Worm (Caenorhabditis elegans) whole organism, late embryonic: ENCODE data around the gene fut-4.

Source experiments
- C38D4.7 ChIP-seq: fragments of 200-800 bp; sonication (Bioruptor generic); optimal IDR thresholded peaks from 2 replicates; lab custom pipeline; 2018; ENCODE audit warnings: mild to moderate bottlenecking, missing genetic modification characterization, moderate library complexity, missing compliant biosample characterization
- K09A11.1 ChIP-seq: sonication (generic microtip); optimal IDR thresholded peaks from 2 replicates; lab custom pipeline; 2017; ENCODE audit warnings: antibody characterized with exemption, mild to moderate bottlenecking, missing genetic modification characterization, missing compliant biosample characterization; ENCODE audit not compliant: insufficient read depth
- ama-1 ChIP-seq: fragments of 150-350 bp; optimal IDR thresholded peaks from 2 replicates; lab custom pipeline; 2014
- ceh-18 ChIP-seq: sonication (generic microtip); optimal IDR thresholded peaks from 2 replicates; lab custom pipeline; 2016; ENCODE audit warnings: missing genetic modification characterization, missing compliant biosample characterization
- ceh-22 ChIP-seq: sonication (generic microtip); optimal IDR thresholded peaks from 2 replicates; lab custom pipeline; 2017; ENCODE audit warnings: missing biosample characterization, missing genetic modification characterization
- ceh-24 ChIP-seq: sonication (generic microtip); optimal IDR thresholded peaks from 2 replicates; lab custom pipeline; 2016; ENCODE audit warnings: mild to moderate bottlenecking, missing genetic modification characterization, missing compliant biosample characterization
- ceh-30 ChIP-seq: fragments of 150-350 bp; optimal IDR thresholded peaks from 2 replicates; lab custom pipeline; 2014; ENCODE audit warnings: missing biosample characterization, missing genetic modification characterization
- ceh-31 ChIP-seq: sonication (generic microtip); optimal IDR thresholded peaks from 2 replicates; lab custom pipeline; 2016; ENCODE audit warnings: missing genetic modification characterization, missing compliant biosample characterization
- ceh-34 ChIP-seq: sonication (generic microtip); optimal IDR thresholded peaks from 2 replicates; lab custom pipeline; 2016; ENCODE audit warnings: mild to moderate bottlenecking, missing genetic modification characterization, missing compliant biosample characterization
- ceh-45 ChIP-seq: fragments of 200-800 bp; sonication (Bioruptor generic); IDR thresholded peaks from 2 replicates; pipeline ENCODE4 v1.3.6; 2022; ENCODE audit warnings: missing genetic modification reagents, missing genetic modification characterization, missing compliant biosample characterization
- ceh-6 ChIP-seq: fragments of 200-800 bp; sonication (Bioruptor generic); optimal IDR thresholded peaks from 2 replicates; lab custom pipeline; 2018; ENCODE audit warnings: mild to moderate bottlenecking, missing genetic modification characterization, missing compliant biosample characterization
- ceh-9 ChIP-seq: sonication (generic microtip); optimal IDR thresholded peaks from 2 replicates; lab custom pipeline; 2016; ENCODE audit warnings: mild to moderate bottlenecking, missing genetic modification characterization, inconsistent platforms, missing compliant biosample characterization
- che-1 ChIP-seq: sonication (generic microtip); optimal IDR thresholded peaks from 2 replicates; lab custom pipeline; 2016; ENCODE audit warnings: mild to moderate bottlenecking, missing genetic modification characterization, missing compliant biosample characterization
- elt-2 ChIP-seq: sonication (generic microtip); optimal IDR thresholded peaks from 2 replicates; lab custom pipeline; 2016; ENCODE audit warnings: missing genetic modification reagents, missing genetic modification characterization, missing compliant biosample characterization
- ets-4 ChIP-seq: sonication (generic microtip); optimal IDR thresholded peaks from 2 replicates; lab custom pipeline; 2016; ENCODE audit warnings: missing genetic modification characterization, missing compliant biosample characterization
- eyg-1 ChIP-seq: sonication (generic microtip); optimal IDR thresholded peaks from 2 replicates; lab custom pipeline; 2016; ENCODE audit warnings: missing genotype, missing genetic modification characterization, missing compliant biosample characterization
- fax-1 ChIP-seq: sonication (generic microtip); optimal IDR thresholded peaks from 2 replicates; lab custom pipeline; 2016; ENCODE audit warnings: missing genotype, missing genetic modification characterization, missing compliant biosample characterization
- fkh-10 ChIP-seq: fragments of 150-350 bp; optimal IDR thresholded peaks from 2 replicates; lab custom pipeline; 2014; ENCODE audit warnings: missing biosample characterization, missing genetic modification reagents, missing genetic modification characterization
- fkh-6 ChIP-seq: sonication (generic microtip); optimal IDR thresholded peaks from 2 replicates; lab custom pipeline; 2016; ENCODE audit warnings: missing genetic modification characterization, missing compliant biosample characterization
- hlh-13 ChIP-seq: fragments of 200-800 bp; sonication (Bioruptor generic); optimal IDR thresholded peaks from 2 replicates; lab custom pipeline; 2018; ENCODE audit warnings: mild to moderate bottlenecking, missing genetic modification characterization, missing compliant biosample characterization
- hlh-15 ChIP-seq: sonication (generic microtip); optimal IDR thresholded peaks from 2 replicates; lab custom pipeline; 2016; ENCODE audit warnings: missing genetic modification characterization, missing compliant biosample characterization
- hlh-8 ChIP-seq: sonication (generic microtip); optimal IDR thresholded peaks from 2 replicates; lab custom pipeline; 2016; ENCODE audit warnings: missing genotype, missing genetic modification characterization, missing compliant biosample characterization
- lin-11 ChIP-seq: fragments of 200-800 bp; sonication (Bioruptor generic); optimal IDR thresholded peaks from 2 replicates; lab custom pipeline; 2018; ENCODE audit warnings: mild to moderate bottlenecking, missing genetic modification characterization, missing compliant biosample characterization
- mec-3 ChIP-seq: sonication (generic microtip); optimal IDR thresholded peaks from 2 replicates; lab custom pipeline; 2016; ENCODE audit warnings: borderline replicate concordance, missing genetic modification characterization, missing compliant biosample characterization
- nfya-1 ChIP-seq: sonication (generic microtip); optimal IDR thresholded peaks from 2 replicates; lab custom pipeline; 2017; ENCODE audit warnings: missing genetic modification characterization, mild to moderate bottlenecking, missing compliant biosample characterization, antibody characterized with exemption, moderate library complexity
- nhr-232 ChIP-seq: sonication (generic microtip); optimal IDR thresholded peaks from 2 replicates; lab custom pipeline; 2016; ENCODE audit warnings: missing genetic modification characterization, missing compliant biosample characterization
- odd-2 ChIP-seq: sonication (generic microtip); optimal IDR thresholded peaks from 2 replicates; lab custom pipeline; 2017; ENCODE audit warnings: antibody characterized with exemption, mild to moderate bottlenecking, missing genetic modification characterization, missing compliant biosample characterization
- pat-9 ChIP-seq: fragments of 200-800 bp; sonication (Bioruptor generic); optimal IDR thresholded peaks from 2 replicates; lab custom pipeline; 2018; ENCODE audit warnings: mild to moderate bottlenecking, missing genetic modification characterization, moderate library complexity, missing compliant biosample characterization
- pax-1 ChIP-seq: fragments of 150-350 bp; optimal IDR thresholded peaks from 2 replicates; lab custom pipeline; 2014; ENCODE audit warnings: missing biosample characterization, missing genetic modification characterization
- pha-2 ChIP-seq: sonication (generic microtip); optimal IDR thresholded peaks from 2 replicates; lab custom pipeline; 2017; ENCODE audit warnings: mild to moderate bottlenecking, missing genetic modification characterization, missing compliant biosample characterization
- pqm-1 ChIP-seq: sonication (generic microtip); optimal IDR thresholded peaks from 2 replicates; lab custom pipeline; 2016; ENCODE audit warnings: missing genetic modification characterization, missing compliant biosample characterization
- pros-1 ChIP-seq: fragments of 150-350 bp; optimal IDR thresholded peaks from 2 replicates; lab custom pipeline; 2014; ENCODE audit warnings: missing biosample characterization, missing genetic modification reagents, missing genetic modification characterization
- ref-2 ChIP-seq: sonication (generic microtip); optimal IDR thresholded peaks from 2 replicates; lab custom pipeline; 2016; ENCODE audit warnings: missing genetic modification characterization, missing compliant biosample characterization
- rnt-1 ChIP-seq: sonication (generic microtip); optimal IDR thresholded peaks from 2 replicates; lab custom pipeline; 2016; ENCODE audit warnings: missing genetic modification characterization, missing compliant biosample characterization
- syd-9 ChIP-seq: sonication (generic microtip); optimal IDR thresholded peaks from 2 replicates; lab custom pipeline; 2016; ENCODE audit warnings: mild to moderate bottlenecking, missing genetic modification characterization, moderate library complexity, missing compliant biosample characterization
- unc-42 ChIP-seq: sonication (generic microtip); optimal IDR thresholded peaks from 2 replicates; lab custom pipeline; 2016; ENCODE audit warnings: missing genotype, missing genetic modification characterization, missing compliant biosample characterization
- unc-55 ChIP-seq: sonication (generic microtip); optimal IDR thresholded peaks from 2 replicates; lab custom pipeline; 2017; ENCODE audit warnings: missing biosample characterization, missing genetic modification reagents, missing genetic modification characterization
- unc-86 ChIP-seq: sonication (generic microtip); optimal IDR thresholded peaks from 2 replicates; lab custom pipeline; 2016; ENCODE audit warnings: missing genetic modification characterization, missing compliant biosample characterization
- zip-5 ChIP-seq: sonication (generic microtip); optimal IDR thresholded peaks from 2 replicates; lab custom pipeline; 2016; ENCODE audit warnings: missing genetic modification characterization, missing compliant biosample characterization

The fut-4 gene

ce11 chrII:2800550-2801233 is 21.6 kb downstream of the fut-4 start, which contains the start of gene nhr-119 (continued):
- TF ChIP-seq pros-1 (tag; lab: Kevin White, UChicago), result no peak
- TF ChIP-seq nhr-232, result no peak
- no peak for TF ChIP-seq odd-2 (tag; lab: Kevin White, UChicago)
- no peak for TF ChIP-seq rnt-1 (tag; lab: Kevin White, UChicago)
- peak; percentile 97 for TF ChIP-seq unc-55 (GFP tag; lab: Kevin White, UChicago)
- TF ChIP-seq elt-2, result peak; percentile 84
- TF ChIP-seq che-1 (tag; lab: Kevin White, UChicago), result no peak
- peak; percentile 47 for TF ChIP-seq ceh-18 (tag; lab: Kevin White, UChicago)
- TF ChIP-seq fax-1 (tag; lab: Kevin White, UChicago), result no peak
- TF ChIP-seq pat-9 (tag; lab: Kevin White, UChicago), result no peak
- TF ChIP-seq pqm-1 (tag; lab: Kevin White, UChicago), result peak; percentile 17
- TF ChIP-seq hlh-8 (tag; lab: Kevin White, UChicago), result no peak
- TF ChIP-seq hlh-15 (tag; lab: Kevin White, UChicago), result no peak

ce11 chrII:2797951-2798350 is 24.4 kb downstream of the fut-4 start:
- TF ChIP-seq ceh-34 (tag; lab: Kevin White, UChicago) (no peak), unc-86 (tag; lab: Kevin White, UChicago) (no peak), ceh-45 (GFP tag; lab: Robert Waterston, UW) (no peak), fkh-6 (tag; lab: Kevin White, UChicago) (no peak), ceh-24 (tag; lab: Kevin White, UChicago) (no peak), C38D4.7 (GFP tag; lab: Kevin White, UChicago) (no peak), mec-3 (tag; lab: Kevin White, UChicago) (no peak), ceh-31 (no peak), ceh-22 (no peak), ama-1 (no peak), pax-1 (tag; lab: Kevin White, UChicago) (no peak), pros-1 (tag; lab: Kevin White, UChicago) (no peak), fkh-10 (GFP tag; lab: Kevin White, UChicago) (no peak), hlh-8 (tag; lab: Kevin White, UChicago) (no peak)

ce11 chrII:2796431-2796830 is 25.9 kb downstream of the fut-4 start:
- TF ChIP-seq mec-3 (tag; lab: Kevin White, UChicago) (no peak), ceh-30 (tag; lab: Kevin White, UChicago) (no peak), unc-55 (GFP tag; lab: Kevin White, UChicago) (no peak), pros-1 (tag; lab: Kevin White, UChicago) (no peak), K09A11.1 (no peak), zip-5 (no peak)

- no peak for TF ChIP-seq ama-1
- TF ChIP-seq syd-9, result no peak
- TF ChIP-seq pha-2 (tag; lab: Kevin White, UChicago), result no peak
- no peak for TF ChIP-seq ets-4
- no peak for TF ChIP-seq unc-42
- no peak for TF ChIP-seq ref-2 (tag; lab: Kevin White, UChicago)
- TF ChIP-seq, all 69 proteins: peak for 0
Measured at ce11 chrII:2795413-2795812, 26.9 kb downstream of the fut-4 start.

ce11 chrII:2791693-2792092 is 30.6 kb downstream of the fut-4 start:
- TF ChIP-seq eyg-1 (tag; lab: Kevin White, UChicago) (no peak), ceh-9 (tag; lab: Kevin White, UChicago) (no peak), pax-1 (tag; lab: Kevin White, UChicago) (no peak), hlh-8 (tag; lab: Kevin White, UChicago) (no peak), unc-42 (no peak), che-1 (tag; lab: Kevin White, UChicago) (no peak), ceh-6 (GFP tag; lab: Kevin White, UChicago) (no peak), hlh-13 (no peak), K09A11.1 (no peak), nfya-1 (no peak), lin-11 (no peak), ceh-24 (tag; lab: Kevin White, UChicago) (no peak), hlh-15 (tag; lab: Kevin White, UChicago) (no peak)
- TF ChIP-seq, all 69 proteins: peak for 0
